Worm (Caenorhabditis elegans) whole organism, L2 larva: ENCODE results near the gene C34F11.1.
A peak's percentile ranks its signal among the peaks of the same experiment; 100 is the strongest.

Experiments used
- C34F6.9 ChIP-seq: fragments of 150-350 bp; optimal IDR thresholded peaks from 2 replicates; lab custom pipeline; 2014; ENCODE audit warnings: missing biosample characterization, missing genetic modification characterization
- F13H6.1 ChIP-seq: sonication (generic microtip); optimal IDR thresholded peaks from 2 replicates; lab custom pipeline; 2016; ENCODE audit warnings: missing genetic modification characterization, missing compliant biosample characterization
- R02D3.7 ChIP-seq: fragments of 150-350 bp; optimal IDR thresholded peaks from 2 replicates; lab custom pipeline; 2014; ENCODE audit warnings: missing biosample characterization, missing genetic modification characterization
- Y55F3AM.14 ChIP-seq: fragments of 200-800 bp; sonication (Bioruptor generic); optimal IDR thresholded peaks from 2 replicates; lab custom pipeline; 2018; ENCODE audit warnings: mild to moderate bottlenecking, missing genetic modification characterization, missing compliant biosample characterization
- ZK546.5 ChIP-seq: sonication (generic microtip); optimal IDR thresholded peaks from 2 replicates; lab custom pipeline; 2017; ENCODE audit warnings: missing biosample characterization, missing genetic modification characterization
- alr-1 ChIP-seq: fragments of 150-350 bp; optimal IDR thresholded peaks from 2 replicates; lab custom pipeline; 2014; ENCODE audit warnings: missing biosample characterization, missing genetic modification characterization
- aly-2 ChIP-seq: fragments of 150-350 bp; optimal IDR thresholded peaks from 2 replicates; lab custom pipeline; 2014; ENCODE audit warnings: missing biosample characterization, missing genetic modification characterization
- ama-1 ChIP-seq: fragments of 150-350 bp; optimal IDR thresholded peaks from 2 replicates; lab custom pipeline; 2018; ENCODE audit warnings: inconsistent platforms
- blmp-1 ChIP-seq: sonication (generic microtip); optimal IDR thresholded peaks from 2 replicates; lab custom pipeline; 2017; ENCODE audit warnings: missing genetic modification characterization, mild to moderate bottlenecking, missing compliant biosample characterization, antibody characterized with exemption, moderate library complexity; ENCODE audit not compliant: insufficient read depth
- ceh-16 ChIP-seq: fragments of 150-350 bp; optimal IDR thresholded peaks from 2 replicates; lab custom pipeline; 2014; ENCODE audit warnings: missing biosample characterization, missing genetic modification characterization
- ceh-82 ChIP-seq: fragments of 150-350 bp; optimal IDR thresholded peaks from 2 replicates; lab custom pipeline; 2014; ENCODE audit warnings: missing biosample characterization, missing genetic modification characterization
- crh-2 ChIP-seq: sonication (generic microtip); optimal IDR thresholded peaks from 2 replicates; lab custom pipeline; 2017; ENCODE audit warnings: missing biosample characterization, missing genetic modification characterization
- dmd-4 ChIP-seq: sonication (generic microtip); optimal IDR thresholded peaks from 2 replicates; lab custom pipeline; 2017; ENCODE audit warnings: missing biosample characterization, missing genetic modification characterization
- egl-27 ChIP-seq: sonication (generic microtip); optimal IDR thresholded peaks from 3 replicates; lab custom pipeline; 2017; ENCODE audit warnings: missing biosample characterization, missing genetic modification reagents, missing genetic modification characterization
- elt-1 ChIP-seq: fragments of 150-350 bp; optimal IDR thresholded peaks from 2 replicates; lab custom pipeline; 2014; ENCODE audit warnings: missing biosample characterization, missing genetic modification characterization
- elt-3 ChIP-seq: sonication (generic microtip); optimal IDR thresholded peaks from 2 replicates; lab custom pipeline; 2017; ENCODE audit warnings: missing biosample characterization, missing genetic modification characterization
- fos-1 ChIP-seq: fragments of 150-350 bp; optimal IDR thresholded peaks from 2 replicates; lab custom pipeline; 2014; ENCODE audit warnings: missing biosample characterization, missing genetic modification characterization
- gmeb-1 ChIP-seq: fragments of 150-350 bp; optimal IDR thresholded peaks from 2 replicates; lab custom pipeline; 2014; ENCODE audit warnings: missing biosample characterization, missing genetic modification characterization
- lin-11 ChIP-seq: fragments of 150-350 bp; sonication (generic microtip); optimal IDR thresholded peaks from 2 replicates; lab custom pipeline; 2014; ENCODE audit warnings: missing biosample characterization, missing genetic modification characterization, inconsistent platforms, mixed read lengths
- lin-13 ChIP-seq: fragments of 150-350 bp; optimal IDR thresholded peaks from 2 replicates; lab custom pipeline; 2014; ENCODE audit warnings: missing biosample characterization, missing genetic modification reagents, missing genetic modification characterization
- lin-39 ChIP-seq: fragments of 150-350 bp; optimal IDR thresholded peaks from 2 replicates; lab custom pipeline; 2014; ENCODE audit warnings: missing biosample characterization, missing genetic modification reagents, missing genetic modification characterization
- lsy-2 ChIP-seq, 2 experiments: fragments of 150-350 bp in 1 of 2; sonication (generic microtip) in 1 of 2; optimal IDR thresholded peaks; 2 replicates each; lab custom pipeline; 2014 to 2017; ENCODE audit warnings: missing biosample characterization in 2 of 2, missing genetic modification characterization in 2 of 2
- mab-5 ChIP-seq: fragments of 150-350 bp; optimal IDR thresholded peaks from 2 replicates; lab custom pipeline; 2014; ENCODE audit warnings: missing biosample characterization, missing genetic modification characterization
- mbf-1 ChIP-seq: sonication (generic microtip); optimal IDR thresholded peaks from 2 replicates; lab custom pipeline; 2017; ENCODE audit warnings: missing biosample characterization, missing genetic modification characterization
- mdl-1 ChIP-seq, 2 experiments: fragments of 150-350 bp in 1 of 2; sonication (generic microtip) in 1 of 2; optimal IDR thresholded peaks; 2 replicates each; lab custom pipeline; 2017; ENCODE audit warnings: missing biosample characterization in 2 of 2, missing genetic modification characterization in 2 of 2
- nhr-10 ChIP-seq: sonication (generic microtip); optimal IDR thresholded peaks from 2 replicates; lab custom pipeline; 2017; ENCODE audit warnings: missing biosample characterization, missing genetic modification characterization
- nhr-11 ChIP-seq: fragments of 150-350 bp; optimal IDR thresholded peaks from 2 replicates; lab custom pipeline; 2014; ENCODE audit warnings: missing biosample characterization, missing genetic modification characterization
- nhr-12 ChIP-seq: fragments of 150-350 bp; optimal IDR thresholded peaks from 2 replicates; lab custom pipeline; 2014; ENCODE audit warnings: missing biosample characterization, missing genetic modification characterization
- nhr-129 ChIP-seq: fragments of 150-350 bp; optimal IDR thresholded peaks from 2 replicates; lab custom pipeline; 2014; ENCODE audit warnings: missing biosample characterization, missing genetic modification characterization
- nhr-21 ChIP-seq: fragments of 150-350 bp; optimal IDR thresholded peaks from 2 replicates; lab custom pipeline; 2014; ENCODE audit warnings: missing biosample characterization, missing genetic modification characterization
- nhr-23 ChIP-seq: fragments of 150-350 bp; optimal IDR thresholded peaks from 2 replicates; lab custom pipeline; 2014; ENCODE audit warnings: missing biosample characterization, missing genetic modification reagents, missing genetic modification characterization
- nhr-237 ChIP-seq: fragments of 150-350 bp; optimal IDR thresholded peaks from 2 replicates; lab custom pipeline; 2014; ENCODE audit warnings: missing biosample characterization, missing genetic modification characterization
- nhr-25 ChIP-seq: fragments of 150-350 bp; sonication (generic microtip); optimal IDR thresholded peaks from 3 replicates; lab custom pipeline; 2014; ENCODE audit warnings: missing biosample characterization, missing genetic modification characterization
- nhr-6 ChIP-seq: fragments of 150-350 bp; optimal IDR thresholded peaks from 2 replicates; lab custom pipeline; 2014; ENCODE audit warnings: missing biosample characterization, missing genetic modification characterization
- nhr-77 ChIP-seq: fragments of 150-350 bp; optimal IDR thresholded peaks from 2 replicates; lab custom pipeline; 2014; ENCODE audit warnings: missing biosample characterization, missing genetic modification characterization
- peb-1 ChIP-seq: fragments of 150-350 bp; optimal IDR thresholded peaks from 2 replicates; lab custom pipeline; 2014; ENCODE audit warnings: missing biosample characterization, missing genetic modification characterization
- sem-4 ChIP-seq: fragments of 150-350 bp; optimal IDR thresholded peaks from 2 replicates; lab custom pipeline; 2014; ENCODE audit warnings: missing biosample characterization, missing genetic modification reagents, missing genetic modification characterization
- skn-1 ChIP-seq: sonication (generic microtip); optimal IDR thresholded peaks from 2 replicates; lab custom pipeline; 2017; ENCODE audit warnings: missing biosample characterization, missing genetic modification characterization
- sma-3 ChIP-seq: sonication (generic microtip); optimal IDR thresholded peaks from 2 replicates; lab custom pipeline; 2016; ENCODE audit warnings: missing genetic modification reagents, missing genetic modification characterization, missing compliant biosample characterization
- sma-9 ChIP-seq, 2 experiments: fragments of 150-350 bp in 1 of 2; sonication (generic microtip) in 1 of 2; optimal IDR thresholded peaks; 2 replicates each; lab custom pipeline; 2014 to 2016; ENCODE audit warnings: missing genetic modification characterization in 2 of 2, mild to moderate bottlenecking in 1 of 2, missing biosample characterization in 1 of 2, missing compliant biosample characterization in 1 of 2, missing genetic modification reagents in 1 of 2, moderate library complexity in 1 of 2
- snpc-4 ChIP-seq: fragments of 150-350 bp; optimal IDR thresholded peaks from 2 replicates; lab custom pipeline; 2014; ENCODE audit warnings: missing biosample characterization, missing genetic modification characterization
- unc-39 ChIP-seq: fragments of 150-350 bp; optimal IDR thresholded peaks from 2 replicates; lab custom pipeline; 2014; ENCODE audit warnings: missing biosample characterization, missing genetic modification characterization
- unc-55 ChIP-seq: fragments of 150-350 bp; sonication (generic microtip); optimal IDR thresholded peaks from 3 replicates; lab custom pipeline; 2014; ENCODE audit warnings: missing biosample characterization, missing genetic modification reagents, missing genetic modification characterization
- unc-62 ChIP-seq: fragments of 150-350 bp; optimal IDR thresholded peaks from 2 replicates; lab custom pipeline; 2014; ENCODE audit warnings: missing biosample characterization, missing genetic modification reagents, missing genetic modification characterization
- zag-1 ChIP-seq: fragments of 150-350 bp; optimal IDR thresholded peaks from 2 replicates; lab custom pipeline; 2014; ENCODE audit warnings: missing biosample characterization, missing genetic modification characterization
- ztf-1 ChIP-seq: fragments of 200-800 bp; sonication (Bioruptor generic); conservative IDR thresholded peaks from 2 replicates; pipeline ENCODE4 v1.3.6; 2022; ENCODE audit warnings: missing genetic modification characterization, missing compliant biosample characterization
- ztf-11 ChIP-seq: sonication (generic microtip); optimal IDR thresholded peaks from 2 replicates; lab custom pipeline; 2017; ENCODE audit warnings: missing biosample characterization, missing genetic modification characterization
- ztf-4 ChIP-seq: fragments of 150-350 bp; optimal IDR thresholded peaks from 2 replicates; lab custom pipeline; 2014; ENCODE audit warnings: missing biosample characterization, missing genetic modification characterization

The C34F11.1 gene

ce11 chrII:5200987-5201582 is 11.7 kb upstream of the C34F11.1 start (continued):
- TF ChIP-seq nhr-6 (tag; lab: Kevin White, UChicago) (peak; percentile 51), nhr-77 (tag; lab: Kevin White, UChicago) (no peak)

ce11 chrII:5201922-5202562 is 10.7 kb upstream of the C34F11.1 start:
- TF ChIP-seq blmp-1 (tag; lab: Kevin White, UChicago) (no peak), nhr-11 (tag; lab: Kevin White, UChicago) (no peak), nhr-12 (tag; lab: Kevin White, UChicago) (no peak), nhr-6 (tag; lab: Kevin White, UChicago) (no peak), crh-2 (no peak), lin-11 (no peak), nhr-129 (tag; lab: Kevin White, UChicago) (peak; percentile 15), mab-5 (no peak), alr-1 (tag; lab: Kevin White, UChicago) (no peak), ZK546.5 (tag; lab: Kevin White, UChicago) (no peak), fos-1 (peak; percentile 81), ceh-16 (no peak), nhr-237 (tag; lab: Kevin White, UChicago) (no peak), C34F6.9 (tag; lab: Kevin White, UChicago) (no peak), unc-55 (no peak), unc-62 (GFP tag; lab: Kevin White, UChicago) (no peak), elt-1 (tag; lab: Kevin White, UChicago) (no peak), nhr-23 (tag; lab: Kevin White, UChicago) (no peak), lin-13 (no peak), nhr-77 (tag; lab: Kevin White, UChicago) (no peak), Y55F3AM.14 (GFP tag; lab: Kevin White, UChicago) (no peak), unc-39 (tag; lab: Kevin White, UChicago) (no peak), F13H6.1 (tag; lab: Kevin White, UChicago) (peak; percentile 59), dmd-4 (tag; lab: Kevin White, UChicago) (no peak), zag-1 (tag; lab: Kevin White, UChicago) (no peak), nhr-21 (tag; lab: Kevin White, UChicago) (no peak), lsy-2 (tag; optimal IDR thresholded peaks at IDR 0.05; lab: Kevin White, UChicago) (peak in 1 of 2 experiments; percentile 6), egl-27 (no peak), sem-4 (tag; lab: Kevin White, UChicago) (no peak), elt-3 (no peak), lin-39 (tag; lab: Kevin White, UChicago) (no peak), ztf-4 (tag; lab: Kevin White, UChicago) (no peak), snpc-4 (tag; lab: Kevin White, UChicago) (peak; percentile 19), skn-1 (tag; lab: Kevin White, UChicago) (peak; percentile 17), gmeb-1 (peak; percentile 58), ztf-1 (GFP tag; lab: Robert Waterston, UW) (no peak), mbf-1 (tag; lab: Kevin White, UChicago) (no peak), mdl-1 (tag; optimal IDR thresholded peaks at IDR 0.05; lab: Kevin White, UChicago) (peak in 1 of 2 experiments; percentile 38), ama-1 (lab: Kevin White, UChicago) (no peak), nhr-25 (tag; lab: Kevin White, UChicago) (no peak), sma-9 (GFP tag; optimal IDR thresholded peaks at IDR 0.05; lab: Kevin White, UChicago) (peak; percentile 32), sma-9 (tag; optimal IDR thresholded peaks at IDR 0.05; lab: Kevin White, UChicago) (no peak), R02D3.7 (tag; lab: Kevin White, UChicago) (no peak), nhr-10 (tag; lab: Kevin White, UChicago) (no peak), ztf-11 (tag; lab: Kevin White, UChicago) (no peak), peb-1 (tag; lab: Kevin White, UChicago) (no peak), aly-2 (tag; lab: Kevin White, UChicago) (no peak), ceh-82 (no peak), sma-3 (GFP tag; lab: Kevin White, UChicago) (peak; percentile 47)
